Fruit fly (Drosophila melanogaster) whole organism, prepupa: ENCODE measurements around the gene CG11760.
A peak's percentile ranks its signal among the peaks of the same experiment; 100 is the strongest.

Experiments
- Blimp-1 ChIP-seq: fragments of 200-800 bp; sonication (Bioruptor generic); optimal IDR thresholded peaks from 3 replicates; lab custom pipeline; 2017; ENCODE audit warnings: missing biosample characterization, missing genetic modification characterization, mild to moderate bottlenecking, moderate library complexity, missing genetic modification reagents
- CG10631 ChIP-seq: fragments of 200-800 bp; sonication (Bioruptor generic); optimal IDR thresholded peaks from 2 replicates; lab custom pipeline; 2016; ENCODE audit warnings: missing biosample characterization, missing genetic modification characterization
- CG11762 ChIP-seq: fragments of 200-800 bp; sonication (Bioruptor generic); optimal IDR thresholded peaks from 3 replicates; lab custom pipeline; 2016; ENCODE audit warnings: missing biosample characterization, missing genetic modification characterization; ENCODE audit not compliant: insufficient read depth
- CG15336 ChIP-seq: fragments of 200-800 bp; sonication (Bioruptor generic); IDR thresholded peaks from 2 replicates; pipeline ENCODE4 v1.3.6; 2022; ENCODE audit warnings: missing biosample characterization, missing genetic modification characterization
- CG16779 ChIP-seq: fragments of 200-800 bp; sonication (Bioruptor generic); optimal IDR thresholded peaks from 3 replicates; lab custom pipeline; 2017; ENCODE audit warnings: missing biosample characterization, mild to moderate bottlenecking, missing genetic modification characterization
- CG3032 ChIP-seq: fragments of 200-800 bp; optimal IDR thresholded peaks from 2 replicates; lab custom pipeline; 2019; ENCODE audit warnings: missing biosample characterization, mild to moderate bottlenecking, missing genetic modification characterization, moderate library complexity
- CG31627 ChIP-seq: fragments of 200-800 bp; sonication (Bioruptor generic); optimal IDR thresholded peaks from 3 replicates; lab custom pipeline; 2016; ENCODE audit warnings: missing biosample characterization, missing genetic modification characterization
- CG34406 ChIP-seq: fragments of 200-800 bp; sonication (Bioruptor generic); optimal IDR thresholded peaks from 3 replicates; lab custom pipeline; 2016; ENCODE audit warnings: missing biosample characterization, missing genetic modification characterization
- CG6163 ChIP-seq: fragments of 200-800 bp; sonication (Bioruptor generic); IDR thresholded peaks from 3 replicates; pipeline ENCODE4 v1.3.6; 2022; ENCODE audit warnings: missing biosample characterization, missing genetic modification characterization
- CG6792 ChIP-seq: fragments of 200-800 bp; sonication (Bioruptor generic); optimal IDR thresholded peaks from 3 replicates; lab custom pipeline; 2016; ENCODE audit warnings: missing biosample characterization, missing genetic modification characterization
- CG6808 ChIP-seq: fragments of 200-800 bp; sonication (Bioruptor generic); optimal IDR thresholded peaks from 3 replicates; lab custom pipeline; 2017; ENCODE audit warnings: missing biosample characterization, missing genetic modification characterization, mild to moderate bottlenecking, moderate library complexity, missing genetic modification reagents
- CG7368 ChIP-seq: fragments of 200-800 bp; sonication (Bioruptor generic); optimal IDR thresholded peaks from 3 replicates; lab custom pipeline; 2016; ENCODE audit warnings: missing biosample characterization, missing genetic modification characterization
- CG8119 ChIP-seq: fragments of 200-800 bp; sonication (Bioruptor generic); IDR thresholded peaks from 3 replicates; pipeline ENCODE4 v1.3.6; 2022; ENCODE audit warnings: missing biosample characterization, missing genetic modification characterization
- Eip75B ChIP-seq: fragments of 200-800 bp; sonication (Bioruptor generic); optimal IDR thresholded peaks from 3 replicates; lab custom pipeline; 2016; ENCODE audit warnings: missing biosample characterization, missing genetic modification characterization
- Eip78C ChIP-seq: fragments of 200-800 bp; sonication (Bioruptor generic); peaks from one replicate; lab custom pipeline; 2016; ENCODE audit warnings: missing biosample characterization, missing genetic modification characterization
- Eip93F ChIP-seq: fragments of 200-800 bp; sonication (Bioruptor generic); optimal IDR thresholded peaks from 2 replicates; lab custom pipeline; 2016; ENCODE audit warnings: missing biosample characterization, mild to moderate bottlenecking, missing genetic modification characterization
- Ets21C ChIP-seq: fragments of 200-800 bp; sonication (Bioruptor generic); optimal IDR thresholded peaks from 3 replicates; lab custom pipeline; 2016; ENCODE audit warnings: missing biosample characterization, missing genetic modification characterization
- Ets96B ChIP-seq: fragments of 200-800 bp; optimal IDR thresholded peaks from 2 replicates; lab custom pipeline; 2019; ENCODE audit warnings: missing biosample characterization, mild to moderate bottlenecking, missing genetic modification characterization, moderate library complexity
- Gug ChIP-seq: fragments of 200-800 bp; sonication (Bioruptor generic); IDR thresholded peaks from 2 replicates; pipeline ENCODE4 v1.3.6; 2022; ENCODE audit warnings: missing biosample characterization, missing genetic modification characterization
- Hr38 ChIP-seq: sonication (Bioruptor generic); optimal IDR thresholded peaks from 2 replicates; lab custom pipeline; 2016; ENCODE audit warnings: missing biosample characterization, missing genetic modification characterization
- Lpt ChIP-seq: fragments of 200-800 bp; sonication (Bioruptor generic); optimal IDR thresholded peaks from 3 replicates; lab custom pipeline; 2016; ENCODE audit warnings: missing biosample characterization, missing genetic modification characterization
- Met ChIP-seq: fragments of 200-800 bp; sonication (Bioruptor generic); optimal IDR thresholded peaks from 3 replicates; lab custom pipeline; 2016; ENCODE audit warnings: missing biosample characterization, missing genetic modification characterization
- Sox102F ChIP-seq: fragments of 200-800 bp; sonication (Bioruptor generic); optimal IDR thresholded peaks from 2 replicates; lab custom pipeline; 2016; ENCODE audit warnings: missing biosample characterization, mild to moderate bottlenecking, missing genetic modification characterization
- Sox14 ChIP-seq: fragments of 200-800 bp; sonication (Bioruptor generic); optimal IDR thresholded peaks from 3 replicates; lab custom pipeline; 2016; ENCODE audit warnings: missing biosample characterization, missing genetic modification characterization
- Sox15 ChIP-seq: fragments of 200-800 bp; sonication (Bioruptor generic); optimal IDR thresholded peaks from 3 replicates; lab custom pipeline; 2016; ENCODE audit warnings: missing biosample characterization, missing genetic modification characterization
- acj6 ChIP-seq: fragments of 200-800 bp; sonication (Bioruptor generic); optimal IDR thresholded peaks from 3 replicates; lab custom pipeline; 2016; ENCODE audit warnings: missing biosample characterization, missing genetic modification characterization
- cyc ChIP-seq: fragments of 200-800 bp; sonication (Bioruptor generic); optimal IDR thresholded peaks from 3 replicates; lab custom pipeline; 2016; ENCODE audit warnings: missing biosample characterization, missing genetic modification characterization
- dsx ChIP-seq: fragments of 200-800 bp; optimal IDR thresholded peaks from 3 replicates; lab custom pipeline; 2019; ENCODE audit warnings: missing biosample characterization, mild to moderate bottlenecking, missing genetic modification characterization, moderate library complexity; ENCODE audit not compliant: poor library complexity, severe bottlenecking
- eg ChIP-seq: fragments of 200-800 bp; sonication (Bioruptor generic); IDR thresholded peaks from 3 replicates; pipeline ENCODE4 v1.3.6; 2022; ENCODE audit warnings: missing biosample characterization, missing genetic modification characterization
- esn ChIP-seq: fragments of 200-800 bp; sonication (Bioruptor generic); optimal IDR thresholded peaks from 2 replicates; lab custom pipeline; 2016; ENCODE audit warnings: missing biosample characterization, mild to moderate bottlenecking, missing genetic modification characterization, moderate library complexity
- fd85E ChIP-seq: fragments of 200-800 bp; sonication (Bioruptor generic); optimal IDR thresholded peaks from 3 replicates; lab custom pipeline; 2016; ENCODE audit warnings: missing biosample characterization, missing genetic modification characterization
- fkh ChIP-seq: fragments of 200-800 bp; sonication (Bioruptor generic); optimal IDR thresholded peaks from 3 replicates; lab custom pipeline; 2017; ENCODE audit warnings: missing biosample characterization, mild to moderate bottlenecking, missing genetic modification characterization, moderate library complexity
- net ChIP-seq: fragments of 200-800 bp; sonication (Bioruptor generic); optimal IDR thresholded peaks from 3 replicates; lab custom pipeline; 2016; ENCODE audit warnings: missing biosample characterization, missing genetic modification characterization
- pdm3 ChIP-seq: fragments of 200-800 bp; sonication (Bioruptor generic); optimal IDR thresholded peaks from 3 replicates; lab custom pipeline; 2016; ENCODE audit warnings: missing biosample characterization, missing genetic modification characterization
- spab ChIP-seq: fragments of 200-800 bp; sonication (Bioruptor generic); optimal IDR thresholded peaks from 2 replicates; lab custom pipeline; 2017; ENCODE audit warnings: missing biosample characterization, mild to moderate bottlenecking, missing genetic modification characterization, missing genetic modification reagents
- vri ChIP-seq: fragments of 200-800 bp; sonication (Bioruptor generic); optimal IDR thresholded peaks from 3 replicates; lab custom pipeline; 2016; ENCODE audit warnings: missing biosample characterization, mild to moderate bottlenecking, missing genetic modification characterization

CG11760 gene

dm6 chr3R:8715851-8716550 lies 3.0 kb upstream of the CG11760 start, which contains the start of gene TMEM216 (continued):
- TF ChIP-seq net (peak; percentile 7), Eip78C (peak; percentile 69), cyc (no peak), Ets96B (no peak), Sox15 (GFP tag; lab: Kevin White, UChicago) (no peak), spab (GFP tag; lab: Kevin White, UChicago) (no peak), CG6808 (GFP tag; lab: Kevin White, UChicago) (peak; percentile 37), Eip75B (GFP tag; lab: Kevin White, UChicago) (peak; percentile 23), Gug (GFP tag; lab: Robert Waterston, UW) (no peak), Hr38 (GFP tag; lab: Kevin White, UChicago) (no peak), CG6792 (GFP tag; lab: Kevin White, UChicago) (no peak), fkh (GFP tag; lab: Kevin White, UChicago) (peak; percentile 9), CG16779 (tag; lab: Kevin White, UChicago) (no peak), Met (GFP tag; lab: Kevin White, UChicago) (no peak), CG8119 (no peak), Blimp-1 (no peak), CG31627 (no peak), CG6163 (GFP tag; lab: Robert Waterston, UW) (no peak)

- TF ChIP-seq Eip78C (peak; percentile 43), CG3032 (no peak), acj6 (GFP tag; lab: Kevin White, UChicago) (peak; percentile 10), CG6163 (GFP tag; lab: Robert Waterston, UW) (0 out of 3 replicates have a peak, but pooled peaks have one; percentile 11), CG15336 (GFP tag; lab: Robert Waterston, UW) (peak; percentile 48; the same call in 1 of the 2 replicates), eg (GFP tag; lab: Robert Waterston, UW) (peak; percentile 54; the same call in 1 of the 3 replicates), CG34406 (GFP tag; lab: Kevin White, UChicago) (peak; percentile 15), pdm3 (GFP tag; lab: Kevin White, UChicago) (no peak), CG31627 (peak; percentile 50), CG8119 (peak; percentile 44; the same call in 1 of the 3 replicates), esn (GFP tag; lab: Kevin White, UChicago) (peak; percentile 49), Sox14 (GFP tag; lab: Kevin White, UChicago) (no peak)
Observed at dm6 chr3R:8716551-8716879, 2.5 kb upstream of the CG11760 start.

DNA sequence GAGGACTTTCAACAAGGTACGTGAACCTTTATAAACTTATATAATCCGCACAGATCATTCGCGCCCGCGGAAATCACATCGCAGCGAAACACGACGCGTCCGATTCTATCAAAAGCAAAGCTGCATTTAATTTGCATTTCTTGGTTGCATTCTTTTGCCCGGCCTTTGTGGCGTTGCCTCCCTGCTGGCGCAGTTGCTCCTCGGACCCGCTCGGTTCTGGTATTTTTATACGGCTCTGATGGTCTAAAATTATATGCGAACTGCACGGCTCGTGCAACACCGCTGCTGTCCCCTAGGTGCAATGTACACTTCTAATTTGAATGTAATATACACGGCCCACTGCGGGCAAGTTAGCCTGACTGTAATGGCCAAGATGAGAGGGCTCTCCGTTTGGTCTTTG lies 642 bp upstream of the CG11760 start, which contains the start of gene Cks85A:
Gene Cks85A, minus strand, starts transcription at position 101 of the 400 bp plus-strand sequence.
- 0 out of 3 replicates have a peak, but pooled peaks have one; percentile 22 for TF ChIP-seq CG6163 (GFP tag; lab: Robert Waterston, UW)
- TF ChIP-seq Ets21C (GFP tag; lab: Kevin White, UChicago) = no peak
- no peak for TF ChIP-seq Sox15 (GFP tag; lab: Kevin White, UChicago)

DNA sequence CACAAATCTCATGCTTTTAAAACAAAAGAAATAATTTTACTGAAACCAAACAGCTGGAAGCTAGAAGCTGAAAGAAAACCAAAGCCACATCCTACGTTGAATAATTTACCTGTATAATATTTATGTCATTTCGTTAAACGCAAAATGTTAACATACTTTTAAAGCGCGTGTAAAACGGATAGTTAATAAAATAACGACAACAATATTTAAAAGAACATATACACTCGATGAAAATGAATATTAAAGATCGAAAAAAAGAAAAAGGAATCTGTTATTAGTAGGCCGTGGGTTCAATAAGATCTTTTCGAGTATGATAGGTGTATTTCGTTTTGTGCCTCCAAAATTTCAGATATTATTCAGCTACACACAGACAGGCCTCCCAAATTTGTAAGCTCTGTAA lies 2.1 kb downstream of the CG11760 start, which contains the start of gene CG8136:
Gene CG8136, plus strand, starts transcription at position 301 of the 400 bp plus-strand sequence.
- TF ChIP-seq CG7368 (GFP tag; lab: Kevin White, UChicago) (no peak), Hr38 (GFP tag; lab: Kevin White, UChicago) (no peak), vri (no peak), fkh (GFP tag; lab: Kevin White, UChicago) (no peak), CG34406 (GFP tag; lab: Kevin White, UChicago) (no peak), cyc (no peak), CG8119 (no peak), acj6 (GFP tag; lab: Kevin White, UChicago) (no peak), Sox102F (no peak), CG6792 (GFP tag; lab: Kevin White, UChicago) (no peak), CG10631 (GFP tag; lab: Kevin White, UChicago) (no peak), CG6163 (GFP tag; lab: Robert Waterston, UW) (no peak), Eip93F (GFP tag; lab: Kevin White, UChicago) (no peak), Lpt (GFP tag; lab: Kevin White, UChicago) (no peak), Ets96B (no peak), CG11762 (no peak), CG3032 (no peak), dsx (no peak), fd85E (GFP tag; lab: Kevin White, UChicago) (no peak)
- TF ChIP-seq, all 60 proteins: peak for 0
